Worm (Caenorhabditis elegans): ENCODE results near the gene T09A5.4.

T09A5.4 gene

DNA sequence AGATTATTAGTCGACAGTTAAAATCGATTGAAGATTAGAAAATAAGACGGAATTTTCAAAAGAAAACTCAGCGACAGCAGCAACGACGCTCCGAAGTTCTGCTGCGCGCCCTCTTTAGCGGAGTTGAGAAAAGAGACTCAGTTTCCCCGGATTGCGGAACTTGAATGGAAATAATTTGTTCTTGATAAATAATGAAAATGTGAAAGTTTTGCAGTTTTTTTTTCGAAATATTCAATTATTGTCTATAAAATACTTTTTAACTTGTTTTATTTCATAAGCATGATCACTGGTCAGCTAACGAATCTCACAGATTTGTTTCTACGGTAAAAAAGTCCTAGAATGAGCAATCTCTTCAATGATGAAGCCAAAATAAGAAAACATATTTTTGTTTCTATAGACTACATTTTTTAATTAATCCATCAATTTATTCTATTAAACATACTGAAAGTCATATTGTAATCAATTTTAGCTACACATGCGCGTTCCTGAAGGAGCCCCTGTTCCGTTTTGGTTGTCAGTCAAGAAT is 11.6 kb downstream of the T09A5.4 start, which contains the start of the genes cec-3 and T09A5.15 (continued):
- TF ChIP-seq hlh-15 (tag; optimal IDR thresholded peaks at IDR 0.05) (no peak), ceh-34 (tag; optimal IDR thresholded peaks at IDR 0.05) (peak; percentile 63), F13H6.1 (tag; optimal IDR thresholded peaks at IDR 0.05) (peak; percentile 27), ceh-14 (tag; optimal IDR thresholded peaks at IDR 0.05) (peak; percentile 38)

DNA sequence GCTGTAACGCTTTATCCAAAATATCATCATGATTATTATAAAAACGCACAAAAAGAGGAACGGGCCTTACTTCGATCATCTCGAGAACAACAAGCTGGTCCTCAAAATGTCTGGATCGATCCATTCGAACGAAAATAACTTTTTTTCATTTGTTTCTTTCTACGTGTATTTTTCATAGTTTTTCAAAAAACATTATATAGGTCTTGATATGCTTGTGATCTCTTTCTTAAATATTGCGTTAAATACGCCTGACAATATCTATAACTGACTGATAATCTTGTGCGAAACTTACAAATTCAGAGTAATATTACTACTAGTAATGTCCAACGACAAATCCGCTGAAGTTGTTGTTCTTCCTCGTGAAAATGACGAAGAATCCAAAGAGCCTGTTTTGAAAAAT is 12.1 kb downstream of the T09A5.4 start, which contains the start of gene sds-22:
Gene sds-22, plus strand, starts transcription at position 301 of the 400 bp plus-strand sequence.
- TF ChIP-seq ceh-45 (GFP tag; IDR thresholded peaks at IDR 0.05) (no peak), pat-9 (tag; optimal IDR thresholded peaks at IDR 0.05) (no peak)

DNA sequence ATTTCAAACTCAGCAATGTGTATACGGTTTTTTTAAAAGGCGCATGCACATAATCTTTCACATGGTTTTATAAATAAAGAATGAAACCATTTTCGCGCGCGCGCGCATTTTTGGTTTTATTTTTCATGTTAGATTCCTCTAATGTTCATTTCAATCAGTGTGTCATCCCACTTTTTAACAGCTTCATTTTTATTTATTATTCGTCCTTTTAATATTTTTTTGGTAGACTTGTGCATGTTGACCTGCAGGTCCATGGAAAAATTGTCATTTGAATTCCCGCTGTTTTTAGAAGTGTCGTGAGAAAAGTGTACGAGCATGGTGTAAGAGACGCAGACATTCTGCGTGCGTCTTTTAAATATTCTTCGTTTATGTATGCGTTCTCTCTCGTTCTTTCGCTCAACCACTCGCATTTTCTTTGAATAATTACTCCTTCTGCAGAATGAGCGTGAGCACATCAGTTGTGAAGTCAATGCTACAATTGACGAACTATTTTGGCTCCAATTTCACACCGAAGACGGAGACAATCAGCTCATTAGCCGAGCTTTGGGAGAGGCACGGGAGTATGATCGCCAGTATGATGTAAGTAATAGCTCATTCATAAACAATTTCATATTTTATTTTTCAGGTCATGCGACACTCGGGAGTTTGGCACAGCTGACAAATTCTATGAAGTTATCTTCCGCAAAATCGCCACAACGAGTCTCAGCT is 14.4 kb downstream of the T09A5.4 start, which contains the start of gene lin-5:
Gene lin-5, plus strand, starts transcription at position 354 of the 708 bp plus-strand sequence.
- TF ChIP-seq ref-2 (tag; optimal IDR thresholded peaks at IDR 0.05) (peak; percentile 36), tbx-2 (tag; optimal IDR thresholded peaks at IDR 0.05) (peak; percentile 24), nfya-1 (tag; optimal IDR thresholded peaks at IDR 0.05) (peak; percentile 40), sox-2 (GFP tag; IDR thresholded peaks at IDR 0.05) (no peak), ceh-34 (tag; optimal IDR thresholded peaks at IDR 0.05) (peak; percentile 36), gmeb-2 (tag; optimal IDR thresholded peaks at IDR 0.05) (no peak), hlh-15 (tag; optimal IDR thresholded peaks at IDR 0.05) (no peak), eyg-1 (tag; optimal IDR thresholded peaks at IDR 0.05) (no peak), ceh-31 (tag; optimal IDR thresholded peaks at IDR 0.05) (peak; percentile 68), unc-86 (tag; optimal IDR thresholded peaks at IDR 0.05) (no peak), unc-55 (GFP tag; optimal IDR thresholded peaks at IDR 0.05) (peak; percentile 30), zip-5 (tag; optimal IDR thresholded peaks at IDR 0.05) (no peak)

DNA sequence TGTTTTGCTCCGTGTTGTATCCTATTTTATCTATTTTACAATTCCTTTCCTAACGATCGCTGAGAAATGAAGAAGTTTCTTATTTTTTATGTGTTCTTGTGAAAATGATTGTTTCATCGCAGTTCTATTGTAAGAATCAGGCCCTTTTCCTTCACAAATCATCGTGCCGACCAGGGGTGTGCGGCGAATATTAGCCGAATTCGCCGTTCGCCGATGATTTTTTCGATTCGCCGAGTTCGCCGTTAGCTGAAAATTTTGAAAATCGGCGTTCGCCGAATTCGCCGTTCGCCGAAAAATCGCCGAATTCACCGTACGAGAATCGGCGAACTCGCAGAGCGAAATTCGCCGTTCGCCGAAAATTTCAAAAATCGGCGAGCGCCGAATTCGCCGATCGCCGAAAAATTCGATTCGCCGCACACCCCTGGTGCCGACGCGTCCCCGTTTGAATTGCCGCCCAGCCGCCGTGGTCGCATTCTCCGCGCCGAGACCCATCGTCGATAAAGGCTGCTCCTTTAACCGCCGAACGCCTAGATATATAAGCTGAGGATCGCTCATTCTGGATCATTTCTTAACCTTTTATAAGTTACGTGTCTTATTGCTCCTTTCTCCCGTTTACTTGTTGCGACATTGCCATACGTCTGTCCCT is 17.6 kb downstream of the T09A5.4 start:
- TF ChIP-seq K09A11.1 (tag; optimal IDR thresholded peaks at IDR 0.05; ENCODE audit: insufficient read depth) (peak; percentile 29), T23F11.4 (GFP tag; optimal IDR thresholded peaks at IDR 0.05) (no peak)

DNA sequence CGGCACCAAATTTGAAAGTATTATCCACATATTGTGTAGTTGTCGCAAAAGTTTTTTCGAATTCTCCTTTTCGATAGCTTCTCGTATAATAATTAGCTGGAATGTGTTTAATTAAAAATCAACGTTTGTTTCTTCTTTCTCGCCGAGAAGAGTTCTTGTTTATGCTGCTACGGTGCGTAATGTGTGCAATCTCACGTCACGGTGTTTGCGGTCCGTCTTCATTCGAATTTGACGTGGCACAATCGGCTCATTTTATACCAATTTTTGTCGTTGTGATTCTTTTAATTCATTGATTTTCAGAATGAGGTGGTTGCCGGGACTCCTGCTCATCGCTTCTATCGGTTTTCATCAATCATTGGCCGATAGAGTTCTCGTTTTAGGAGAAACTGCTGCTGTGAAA is 18.2 kb downstream of the T09A5.4 start, which contains the start of gene ostb-1:
Gene ostb-1, plus strand, starts transcription at position 301 of the 400 bp plus-strand sequence.
- TF ChIP-seq lim-6 (tag; optimal IDR thresholded peaks at IDR 0.05) = no peak
- peak; percentile 12 for TF ChIP-seq nfya-1 (tag; optimal IDR thresholded peaks at IDR 0.05)
- peak; percentile 15 for TF ChIP-seq elt-2 (tag; optimal IDR thresholded peaks at IDR 0.05)
- no peak for TF ChIP-seq ceh-48 (tag; optimal IDR thresholded peaks at IDR 0.05)
- TF ChIP-seq hlh-6 (tag; optimal IDR thresholded peaks at IDR 0.05) = no peak
- TF ChIP-seq ceh-45 (GFP tag; IDR thresholded peaks at IDR 0.05) = no peak
- no peak for TF ChIP-seq Y22D7AL.16 (tag; optimal IDR thresholded peaks at IDR 0.05)
- TF ChIP-seq eyg-1 (tag; optimal IDR thresholded peaks at IDR 0.05) = no peak
- no peak for TF ChIP-seq hlh-8 (tag; optimal IDR thresholded peaks at IDR 0.05)
- no peak for TF ChIP-seq syd-9 (tag; optimal IDR thresholded peaks at IDR 0.05)
- no peak for TF ChIP-seq dve-1 (tag; optimal IDR thresholded peaks at IDR 0.05)
- TF ChIP-seq hlh-30 (tag; optimal IDR thresholded peaks at IDR 0.05; ENCODE audit: insufficient read depth) = no peak

DNA sequence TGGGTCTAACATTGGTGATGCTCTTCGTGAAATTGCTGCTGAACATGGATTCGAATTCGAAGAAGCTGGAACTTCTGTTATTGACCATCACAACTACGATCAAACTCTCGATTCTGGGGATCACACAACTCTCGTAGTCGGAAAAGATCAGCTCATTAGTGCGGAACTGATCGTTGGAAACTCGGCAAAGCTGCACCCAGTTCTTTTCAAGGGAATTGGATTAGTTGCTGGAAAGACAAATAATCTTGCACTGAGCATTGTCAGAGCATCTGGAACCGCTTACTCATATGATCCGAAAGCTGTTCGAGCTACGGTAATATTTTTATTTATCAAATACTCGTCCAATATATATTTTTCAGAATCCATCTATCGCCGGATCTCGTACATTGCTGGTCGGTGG is 18.9 kb downstream of the T09A5.4 start:
- TF ChIP-seq hlh-15 (tag; optimal IDR thresholded peaks at IDR 0.05) (no peak), F13H6.1 (tag; optimal IDR thresholded peaks at IDR 0.05) (no peak), ama-1 (optimal IDR thresholded peaks at IDR 0.05) (no peak), fkh-10 (GFP tag; optimal IDR thresholded peaks at IDR 0.05) (no peak), K09A11.1 (tag; optimal IDR thresholded peaks at IDR 0.05; ENCODE audit: insufficient read depth) (no peak), dmd-4 (tag; optimal IDR thresholded peaks at IDR 0.05; ENCODE audit: borderline replicate concordance) (no peak), rnt-1 (tag; optimal IDR thresholded peaks at IDR 0.05) (no peak), C38D4.7 (GFP tag; optimal IDR thresholded peaks at IDR 0.05) (no peak), ttx-3 (tag; optimal IDR thresholded peaks at IDR 0.05) (no peak)
